Worm (Caenorhabditis elegans) whole organism, mixed stage, embryonic: ENCODE data around the gene trk-1.

Experiments used
- M03D4.4 ChIP-seq: sonication (generic microtip); optimal IDR thresholded peaks from 2 replicates; lab custom pipeline; 2017; ENCODE audit warnings: mild to moderate bottlenecking, missing genetic modification characterization, missing compliant biosample characterization
- bed-3 ChIP-seq: fragments of 200-800 bp; sonication (Bioruptor generic); optimal IDR thresholded peaks from 3 replicates; lab custom pipeline; 2018; ENCODE audit warnings: mild to moderate bottlenecking, missing genetic modification characterization, moderate library complexity, missing compliant biosample characterization
- blmp-1 ChIP-seq: fragments of 150-350 bp; optimal IDR thresholded peaks from 2 replicates; lab custom pipeline; 2014; ENCODE audit warnings: missing biosample characterization, missing genetic modification characterization
- ceh-39 ChIP-seq: fragments of 150-350 bp; optimal IDR thresholded peaks from 2 replicates; lab custom pipeline; 2014; ENCODE audit warnings: missing biosample characterization, missing genetic modification characterization
- ceh-43 ChIP-seq: fragments of 200-800 bp; sonication (Bioruptor generic); optimal IDR thresholded peaks from 2 replicates; lab custom pipeline; 2018; ENCODE audit warnings: mild to moderate bottlenecking, missing genetic modification characterization, moderate library complexity, missing compliant biosample characterization
- ceh-83 ChIP-seq: fragments of 200-800 bp; sonication (Bioruptor generic); optimal IDR thresholded peaks from 2 replicates; lab custom pipeline; 2018; ENCODE audit warnings: mild to moderate bottlenecking, missing genetic modification characterization, missing compliant biosample characterization
- ces-1 ChIP-seq: fragments of 150-350 bp; optimal IDR thresholded peaks from 2 replicates; lab custom pipeline; 2014; ENCODE audit warnings: missing biosample characterization, missing genetic modification reagents, missing genetic modification characterization
- cnd-1 ChIP-seq: fragments of 200-800 bp; sonication (Bioruptor generic); optimal IDR thresholded peaks from 2 replicates; lab custom pipeline; 2018; ENCODE audit warnings: mild to moderate bottlenecking, missing genetic modification characterization, missing compliant biosample characterization
- drap-1 ChIP-seq: fragments of 200-800 bp; sonication (Bioruptor generic); optimal IDR thresholded peaks from 3 replicates; lab custom pipeline; 2018; ENCODE audit warnings: mild to moderate bottlenecking, missing genetic modification characterization, missing compliant biosample characterization
- elt-1 ChIP-seq: sonication (generic microtip); optimal IDR thresholded peaks from 2 replicates; lab custom pipeline; 2017; ENCODE audit warnings: missing genetic modification characterization, mild to moderate bottlenecking, missing compliant biosample characterization, antibody characterized with exemption, moderate library complexity, borderline replicate concordance; ENCODE audit not compliant: insufficient read depth
- elt-3 ChIP-seq: fragments of 150-350 bp; optimal IDR thresholded peaks from 2 replicates; lab custom pipeline; 2014; ENCODE audit warnings: missing biosample characterization, missing genetic modification characterization
- flh-1 ChIP-seq: fragments of 200-800 bp; sonication (Bioruptor generic); optimal IDR thresholded peaks from 2 replicates; lab custom pipeline; 2018; ENCODE audit warnings: mild to moderate bottlenecking, missing genetic modification characterization, moderate library complexity, missing compliant biosample characterization
- ham-2 ChIP-seq: fragments of 200-800 bp; sonication (Bioruptor generic); optimal IDR thresholded peaks from 2 replicates; lab custom pipeline; 2018; ENCODE audit warnings: mild to moderate bottlenecking, missing genetic modification characterization, missing compliant biosample characterization
- hlh-1 ChIP-seq: fragments of 150-350 bp; optimal IDR thresholded peaks from 2 replicates; lab custom pipeline; 2014; ENCODE audit warnings: missing biosample characterization, missing genetic modification reagents, missing genetic modification characterization
- lin-13 ChIP-seq: fragments of 150-350 bp; optimal IDR thresholded peaks from 2 replicates; lab custom pipeline; 2014; ENCODE audit warnings: missing biosample characterization, missing genetic modification characterization
- lin-32 ChIP-seq: fragments of 200-800 bp; sonication (Bioruptor generic); optimal IDR thresholded peaks from 2 replicates; lab custom pipeline; 2018; ENCODE audit warnings: mild to moderate bottlenecking, missing genetic modification characterization, missing compliant biosample characterization
- lsy-2 ChIP-seq: fragments of 150-350 bp; optimal IDR thresholded peaks from 2 replicates; lab custom pipeline; 2014; ENCODE audit warnings: missing biosample characterization, missing genetic modification characterization
- mab-5 ChIP-seq: fragments of 150-350 bp; optimal IDR thresholded peaks from 2 replicates; lab custom pipeline; 2014; ENCODE audit warnings: missing biosample characterization, missing genetic modification characterization
- mep-1 ChIP-seq: fragments of 150-350 bp; optimal IDR thresholded peaks from 2 replicates; lab custom pipeline; 2017; ENCODE audit warnings: missing biosample characterization, missing genetic modification reagents, missing genetic modification characterization, inconsistent platforms
- mls-2 ChIP-seq: sonication (generic microtip); optimal IDR thresholded peaks from 2 replicates; lab custom pipeline; 2016; ENCODE audit warnings: mild to moderate bottlenecking, missing genetic modification characterization, moderate library complexity, missing compliant biosample characterization
- nhr-12 ChIP-seq: fragments of 150-350 bp; optimal IDR thresholded peaks from 2 replicates; lab custom pipeline; 2014; ENCODE audit warnings: missing biosample characterization, missing genetic modification characterization
- nhr-2 ChIP-seq: fragments of 150-350 bp; optimal IDR thresholded peaks from 2 replicates; lab custom pipeline; 2014; ENCODE audit warnings: missing biosample characterization, missing genetic modification characterization
- nhr-237 ChIP-seq: fragments of 150-350 bp; optimal IDR thresholded peaks from 2 replicates; lab custom pipeline; 2014; ENCODE audit warnings: missing biosample characterization, missing genetic modification characterization
- nhr-28 ChIP-seq: fragments of 150-350 bp; optimal IDR thresholded peaks from 2 replicates; lab custom pipeline; 2014; ENCODE audit warnings: missing biosample characterization, missing genetic modification characterization
- nhr-76 ChIP-seq: sonication (generic microtip); optimal IDR thresholded peaks from 2 replicates; lab custom pipeline; 2017; ENCODE audit warnings: missing biosample characterization, missing genetic modification characterization
- pha-4 ChIP-seq: fragments of 150-350 bp; optimal IDR thresholded peaks from 2 replicates; lab custom pipeline; 2018; ENCODE audit warnings: missing biosample characterization, missing genetic modification reagents, missing genetic modification characterization
- sem-2 ChIP-seq: fragments of 200-800 bp; sonication (Bioruptor generic); optimal IDR thresholded peaks from 2 replicates; lab custom pipeline; 2018; ENCODE audit warnings: mild to moderate bottlenecking, missing genetic modification characterization, missing compliant biosample characterization
- snpc-4 ChIP-seq: fragments of 150-350 bp; optimal IDR thresholded peaks from 2 replicates; lab custom pipeline; 2014; ENCODE audit warnings: missing biosample characterization, missing genetic modification characterization
- sptf-1 ChIP-seq: sonication (generic microtip); optimal IDR thresholded peaks from 2 replicates; lab custom pipeline; 2017; ENCODE audit warnings: mild to moderate bottlenecking, missing genetic modification characterization, moderate library complexity, missing compliant biosample characterization
- tbx-8 ChIP-seq: fragments of 200-800 bp; sonication (Bioruptor generic); optimal IDR thresholded peaks from 2 replicates; lab custom pipeline; 2018; ENCODE audit warnings: mild to moderate bottlenecking, missing genetic modification characterization, moderate library complexity, missing compliant biosample characterization
- unc-120 ChIP-seq: sonication (generic microtip); optimal IDR thresholded peaks from 2 replicates; lab custom pipeline; 2017; ENCODE audit warnings: missing genetic modification characterization, missing compliant biosample characterization; ENCODE audit not compliant: poor library complexity, severe bottlenecking
- unc-39 ChIP-seq: fragments of 150-350 bp; optimal IDR thresholded peaks from 2 replicates; lab custom pipeline; 2014; ENCODE audit warnings: missing biosample characterization, missing genetic modification characterization
- unc-62 ChIP-seq: fragments of 150-350 bp; optimal IDR thresholded peaks from 2 replicates; lab custom pipeline; 2014; ENCODE audit warnings: missing biosample characterization, missing genetic modification reagents, missing genetic modification characterization
- zip-8 ChIP-seq: fragments of 150-350 bp; optimal IDR thresholded peaks from 2 replicates; lab custom pipeline; 2014; ENCODE audit warnings: missing biosample characterization, missing genetic modification characterization
- ztf-11 ChIP-seq: fragments of 150-350 bp; optimal IDR thresholded peaks from 2 replicates; lab custom pipeline; 2014; ENCODE audit warnings: missing biosample characterization, missing genetic modification characterization

The trk-1 gene

ce11 chrX:8921221-8921620, 29.6 kb downstream of the trk-1 start:
- TF ChIP-seq cnd-1 (tag; lab: Kevin White, UChicago): no peak
- TF ChIP-seq lsy-2 (tag; lab: Kevin White, UChicago): no peak
- TF ChIP-seq ham-2 (GFP tag; lab: Kevin White, UChicago): no peak
- no peak for TF ChIP-seq zip-8 (tag; lab: Kevin White, UChicago)
- no peak for TF ChIP-seq sptf-1 (tag; lab: Kevin White, UChicago)
- TF ChIP-seq, all 35 proteins: peak for 0

ce11 chrX:8919323-8919722, 31.5 kb downstream of the trk-1 start, which contains the start of gene nlp-14:
TSS of gene nlp-14 (minus strand) at chrX:8919423.
- no peak for TF ChIP-seq tbx-8 (GFP tag; lab: Kevin White, UChicago)
- TF ChIP-seq sptf-1 (tag; lab: Kevin White, UChicago): no peak
- TF ChIP-seq hlh-1 (tag; lab: Kevin White, UChicago): no peak
- no peak for TF ChIP-seq unc-120 (tag; lab: Kevin White, UChicago)
- TF ChIP-seq mls-2: no peak
- TF ChIP-seq nhr-28 (tag; lab: Kevin White, UChicago): no peak
- no peak for TF ChIP-seq lsy-2 (tag; lab: Kevin White, UChicago)
- TF ChIP-seq ceh-39 (tag; lab: Kevin White, UChicago): no peak
- TF ChIP-seq sem-2 (GFP tag; lab: Kevin White, UChicago): no peak
- no peak for TF ChIP-seq ceh-83 (GFP tag; lab: Kevin White, UChicago)
- no peak for TF ChIP-seq elt-1 (tag; lab: Kevin White, UChicago)
- TF ChIP-seq drap-1 (GFP tag; lab: Kevin White, UChicago): no peak
- TF ChIP-seq snpc-4 (tag; lab: Kevin White, UChicago): no peak
- TF ChIP-seq ham-2 (GFP tag; lab: Kevin White, UChicago): no peak
- no peak for TF ChIP-seq blmp-1 (tag; lab: Kevin White, UChicago)

DNA sequence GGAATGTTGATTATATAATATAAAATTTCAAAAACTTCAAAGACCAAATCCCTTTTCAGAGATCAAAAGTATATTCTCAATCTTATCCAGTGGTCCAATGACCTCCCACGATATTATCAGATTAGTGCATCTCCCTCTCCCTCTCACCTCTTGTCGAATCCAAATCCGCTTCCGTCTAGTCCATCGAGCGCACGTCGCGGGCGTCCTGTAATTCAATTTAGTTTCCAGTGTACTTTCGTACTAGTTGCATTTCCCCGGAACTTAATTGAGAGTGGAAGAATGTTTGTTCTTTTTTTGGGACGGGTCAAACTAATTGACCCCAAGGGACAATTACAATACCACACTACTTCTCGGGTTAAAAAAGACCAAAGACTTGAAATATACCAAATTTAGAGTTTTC, 32.0 kb downstream of the trk-1 start:
- TF ChIP-seq lin-13 (no peak), ztf-11 (tag; lab: Kevin White, UChicago) (no peak), nhr-2 (tag; lab: Kevin White, UChicago) (no peak), nhr-237 (tag; lab: Kevin White, UChicago) (no peak), ces-1 (GFP tag; lab: Kevin White, UChicago) (peak; percentile 98)

ce11 chrX:8917730-8918129, 33.0 kb downstream of the trk-1 start:
- TF ChIP-seq flh-1 (GFP tag; lab: Kevin White, UChicago): no peak
- TF ChIP-seq nhr-237 (tag; lab: Kevin White, UChicago): no peak
- TF ChIP-seq cnd-1 (tag; lab: Kevin White, UChicago): no peak
- TF ChIP-seq elt-3 (tag; lab: Kevin White, UChicago): no peak
- no peak for TF ChIP-seq sem-2 (GFP tag; lab: Kevin White, UChicago)
- TF ChIP-seq drap-1 (GFP tag; lab: Kevin White, UChicago): no peak
- no peak for TF ChIP-seq nhr-76 (tag; lab: Kevin White, UChicago)
- TF ChIP-seq nhr-28 (tag; lab: Kevin White, UChicago): no peak
- TF ChIP-seq ceh-83 (GFP tag; lab: Kevin White, UChicago): no peak
- no peak for TF ChIP-seq nhr-12 (tag; lab: Kevin White, UChicago)
- no peak for TF ChIP-seq nhr-2 (tag; lab: Kevin White, UChicago)
- no peak for TF ChIP-seq zip-8 (tag; lab: Kevin White, UChicago)
- TF ChIP-seq elt-1 (tag; lab: Kevin White, UChicago): no peak
- TF ChIP-seq lin-13: no peak
- no peak for TF ChIP-seq lsy-2 (tag; lab: Kevin White, UChicago)
- TF ChIP-seq, all 35 proteins: peak for 0

- TF ChIP-seq lsy-2 (tag; lab: Kevin White, UChicago) (no peak), nhr-2 (tag; lab: Kevin White, UChicago) (no peak), sem-2 (GFP tag; lab: Kevin White, UChicago) (no peak), lin-32 (GFP tag; lab: Kevin White, UChicago) (no peak), mab-5 (tag; lab: Kevin White, UChicago) (no peak), drap-1 (GFP tag; lab: Kevin White, UChicago) (peak; percentile 35), elt-1 (tag; lab: Kevin White, UChicago) (no peak), nhr-12 (tag; lab: Kevin White, UChicago) (no peak), hlh-1 (tag; lab: Kevin White, UChicago) (peak; percentile 36), lin-13 (peak; percentile 75), ceh-43 (GFP tag; lab: Kevin White, UChicago) (no peak), ceh-39 (tag; lab: Kevin White, UChicago) (peak; percentile 85), sptf-1 (tag; lab: Kevin White, UChicago) (no peak), ztf-11 (tag; lab: Kevin White, UChicago) (no peak), nhr-28 (tag; lab: Kevin White, UChicago) (no peak), mep-1 (tag; lab: Kevin White, UChicago) (peak; percentile 33), cnd-1 (tag; lab: Kevin White, UChicago) (peak; percentile 35), nhr-76 (tag; lab: Kevin White, UChicago) (no peak), elt-3 (tag; lab: Kevin White, UChicago) (no peak), ceh-83 (GFP tag; lab: Kevin White, UChicago) (no peak), ces-1 (GFP tag; lab: Kevin White, UChicago) (peak; percentile 71), unc-39 (tag; lab: Kevin White, UChicago) (no peak), bed-3 (GFP tag; lab: Kevin White, UChicago) (no peak), unc-62 (GFP tag; lab: Kevin White, UChicago) (no peak), unc-120 (tag; lab: Kevin White, UChicago) (no peak), mls-2 (peak; percentile 40), ham-2 (GFP tag; lab: Kevin White, UChicago) (no peak), snpc-4 (tag; lab: Kevin White, UChicago) (no peak), zip-8 (tag; lab: Kevin White, UChicago) (no peak), flh-1 (GFP tag; lab: Kevin White, UChicago) (no peak), tbx-8 (GFP tag; lab: Kevin White, UChicago) (no peak), pha-4 (tag; lab: Kevin White, UChicago) (peak; percentile 28), M03D4.4 (tag; lab: Kevin White, UChicago) (no peak)
Measured at ce11 chrX:8911077-8911476, 39.7 kb downstream of the trk-1 start, which contains the start of gene cyn-8. TSS of gene cyn-8 (plus strand) at chrX:8911293.
